Worm (Caenorhabditis elegans): ENCODE data around the gene scl-5.

The scl-5 gene

ce11 chrIV:13082836-13083763, 19.3 kb downstream of the scl-5 start:
- TF ChIP-seq ztf-23 (GFP tag; IDR thresholded peaks at IDR 0.05), result no peak
- TF ChIP-seq flt-1 (GFP tag; IDR thresholded peaks at IDR 0.05), result no peak
- TF ChIP-seq med-1 (GFP tag; optimal IDR thresholded peaks at IDR 0.05; ENCODE audit: insufficient read depth), result no peak
- no peak for TF ChIP-seq T22C8.4 (GFP tag; IDR thresholded peaks at IDR 0.05)
- TF ChIP-seq klf-2 (GFP tag; conservative IDR thresholded peaks at IDR 0.05), result no peak
- TF ChIP-seq cog-1 (tag; optimal IDR thresholded peaks at IDR 0.05), result no peak
- TF ChIP-seq tab-1 (GFP tag; IDR thresholded peaks at IDR 0.05), result no peak
- TF ChIP-seq ztf-29 (GFP tag; IDR thresholded peaks at IDR 0.05), result no peak
- TF ChIP-seq ref-1 (GFP tag; conservative IDR thresholded peaks at IDR 0.05), result no peak

DNA sequence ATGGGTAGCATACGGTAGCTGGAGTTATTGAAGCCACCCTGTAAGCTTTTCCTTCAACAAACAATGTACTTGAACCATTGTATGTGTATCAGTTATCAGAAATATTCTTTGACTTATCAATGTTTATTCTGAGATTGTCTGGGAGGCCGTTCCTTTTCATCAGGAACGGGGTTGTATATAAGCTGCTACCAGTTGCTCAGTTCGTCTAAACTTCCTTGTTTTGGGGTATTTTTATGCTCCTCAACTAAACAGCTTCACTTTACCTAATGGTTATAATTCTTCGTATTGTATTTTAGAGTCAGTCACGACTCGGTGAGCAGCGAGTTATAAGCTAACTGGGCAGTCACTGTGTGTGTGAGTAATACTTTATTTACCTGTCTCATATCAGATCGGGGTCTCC, 21.9 kb downstream of the scl-5 start:
- no peak for TF ChIP-seq ztf-29 (GFP tag; IDR thresholded peaks at IDR 0.05)
- TF ChIP-seq ref-1 (GFP tag; conservative IDR thresholded peaks at IDR 0.05), result no peak
- TF ChIP-seq med-1 (GFP tag; optimal IDR thresholded peaks at IDR 0.05; ENCODE audit: insufficient read depth), result no peak
- TF ChIP-seq T22C8.4 (GFP tag; IDR thresholded peaks at IDR 0.05), result no peak
- no peak for TF ChIP-seq ztf-23 (GFP tag; IDR thresholded peaks at IDR 0.05)
- TF ChIP-seq tab-1 (GFP tag; IDR thresholded peaks at IDR 0.05), result no peak
- TF ChIP-seq klf-2 (GFP tag; conservative IDR thresholded peaks at IDR 0.05), result no peak
- TF ChIP-seq cog-1 (tag; optimal IDR thresholded peaks at IDR 0.05), result no peak
- no peak for TF ChIP-seq flt-1 (GFP tag; IDR thresholded peaks at IDR 0.05)

- no peak for TF ChIP-seq ref-1 (GFP tag; conservative IDR thresholded peaks at IDR 0.05)
- no peak for TF ChIP-seq cog-1 (tag; optimal IDR thresholded peaks at IDR 0.05)
- TF ChIP-seq T22C8.4 (GFP tag; IDR thresholded peaks at IDR 0.05), result no peak
- no peak for TF ChIP-seq tab-1 (GFP tag; IDR thresholded peaks at IDR 0.05)
- TF ChIP-seq ztf-29 (GFP tag; IDR thresholded peaks at IDR 0.05), result no peak
- no peak for TF ChIP-seq klf-2 (GFP tag; conservative IDR thresholded peaks at IDR 0.05)
- no peak for TF ChIP-seq ztf-23 (GFP tag; IDR thresholded peaks at IDR 0.05)
These were observed 22.9 kb downstream of the scl-5 start, which contains the start of gene spin-2 for ce11 chrIV:13086705-13087104. spin-2 (plus strand) TSS chrIV:13087005.

ce11 chrIV:13089671-13090242, 25.9 kb downstream of the scl-5 start:
- TF ChIP-seq ztf-29 (GFP tag; IDR thresholded peaks at IDR 0.05), result no peak
- 0 out of 2 replicates have a peak, but pooled peaks have one; percentile 47 for TF ChIP-seq tab-1 (GFP tag; IDR thresholded peaks at IDR 0.05)

DNA sequence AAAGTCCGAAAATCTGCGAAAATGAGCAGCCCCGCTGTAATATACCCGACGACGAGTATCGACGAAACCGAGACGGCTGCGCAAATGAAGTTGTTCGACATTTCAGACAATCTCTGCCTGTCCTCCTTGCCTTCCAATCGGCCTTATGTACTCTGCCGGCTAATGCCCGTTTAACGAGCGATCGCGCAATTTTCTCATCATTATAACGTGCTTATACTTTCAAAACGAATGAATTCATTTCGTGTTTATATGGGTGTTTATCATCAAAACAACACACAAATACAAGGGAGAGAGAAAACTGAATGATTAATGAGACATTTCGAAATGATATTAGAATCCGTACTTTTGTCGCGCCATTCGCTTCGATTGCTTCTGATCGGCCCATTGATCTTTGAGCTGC, 27.2 kb downstream of the scl-5 start, which contains the start of gene col-132:
col-132 (minus strand) TSS at position 101 of the 400 bp plus-strand sequence.
- TF ChIP-seq cog-1 (tag; optimal IDR thresholded peaks at IDR 0.05), result no peak
- TF ChIP-seq ztf-29 (GFP tag; IDR thresholded peaks at IDR 0.05), result no peak
- TF ChIP-seq tab-1 (GFP tag; IDR thresholded peaks at IDR 0.05), result no peak
- no peak for TF ChIP-seq flt-1 (GFP tag; IDR thresholded peaks at IDR 0.05)
- no peak for TF ChIP-seq T22C8.4 (GFP tag; IDR thresholded peaks at IDR 0.05)
- no peak for TF ChIP-seq ztf-23 (GFP tag; IDR thresholded peaks at IDR 0.05)

DNA sequence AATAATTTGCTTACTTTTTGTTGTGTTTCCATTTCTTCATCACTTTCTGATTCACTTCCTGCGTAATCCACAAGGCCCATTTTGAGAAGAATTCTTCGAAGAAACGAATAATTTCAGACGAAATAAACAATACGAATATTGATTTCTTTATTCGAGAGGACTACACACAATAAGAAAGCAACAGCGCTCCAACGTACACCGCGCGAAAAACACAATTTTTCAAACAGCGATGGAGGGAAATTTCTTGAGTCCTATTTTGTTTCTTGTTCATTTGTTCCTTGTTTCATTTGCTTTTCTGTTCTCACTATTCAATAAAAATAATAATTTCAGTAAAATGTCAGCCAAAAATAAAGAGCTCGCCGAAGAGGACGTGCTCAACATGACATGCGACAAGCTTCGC, 29.9 kb downstream of the scl-5 start, which contains the start of the genes prcc-1 and C39E9.12:
prcc-1 (minus strand) TSS at position 119 of the 400 bp plus-strand sequence.
C39E9.12 (plus strand) TSS at position 331 of the 400 bp plus-strand sequence.
- TF ChIP-seq klf-2 (GFP tag; conservative IDR thresholded peaks at IDR 0.05) (no peak), tab-1 (GFP tag; IDR thresholded peaks at IDR 0.05) (no peak), T22C8.4 (GFP tag; IDR thresholded peaks at IDR 0.05) (peak; percentile 75)

DNA sequence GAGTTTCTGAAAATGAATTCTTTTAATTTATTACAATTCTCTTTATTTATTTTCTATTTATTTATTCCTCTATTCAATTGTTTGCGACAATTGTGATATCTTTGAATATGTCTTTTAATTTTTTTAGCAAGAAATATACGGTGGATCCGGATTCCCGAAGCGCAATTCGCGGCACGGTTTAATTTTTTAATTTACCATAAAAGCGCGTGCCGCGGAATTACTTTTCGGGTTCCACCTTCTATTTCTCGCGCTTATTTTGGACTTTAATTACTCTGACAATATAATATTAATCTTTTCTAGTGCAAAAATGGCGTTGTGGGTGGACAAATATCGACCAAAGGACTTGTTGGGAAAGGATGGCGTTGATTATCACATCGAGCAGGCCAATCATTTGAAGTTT, 31.6 kb downstream of the scl-5 start, which contains the start of gene rfc-3:
rfc-3 (plus strand) TSS at position 301 of the 400 bp plus-strand sequence.
- no peak for TF ChIP-seq med-1 (GFP tag; optimal IDR thresholded peaks at IDR 0.05; ENCODE audit: insufficient read depth)
- no peak for TF ChIP-seq ref-1 (GFP tag; conservative IDR thresholded peaks at IDR 0.05)
- no peak for TF ChIP-seq tab-1 (GFP tag; IDR thresholded peaks at IDR 0.05)
- TF ChIP-seq cog-1 (tag; optimal IDR thresholded peaks at IDR 0.05), result no peak
- TF ChIP-seq T22C8.4 (GFP tag; IDR thresholded peaks at IDR 0.05), result no peak
- TF ChIP-seq flt-1 (GFP tag; IDR thresholded peaks at IDR 0.05), result no peak
- no peak for TF ChIP-seq klf-2 (GFP tag; conservative IDR thresholded peaks at IDR 0.05)
- no peak for TF ChIP-seq ztf-23 (GFP tag; IDR thresholded peaks at IDR 0.05)
- TF ChIP-seq ztf-29 (GFP tag; IDR thresholded peaks at IDR 0.05), result no peak

DNA sequence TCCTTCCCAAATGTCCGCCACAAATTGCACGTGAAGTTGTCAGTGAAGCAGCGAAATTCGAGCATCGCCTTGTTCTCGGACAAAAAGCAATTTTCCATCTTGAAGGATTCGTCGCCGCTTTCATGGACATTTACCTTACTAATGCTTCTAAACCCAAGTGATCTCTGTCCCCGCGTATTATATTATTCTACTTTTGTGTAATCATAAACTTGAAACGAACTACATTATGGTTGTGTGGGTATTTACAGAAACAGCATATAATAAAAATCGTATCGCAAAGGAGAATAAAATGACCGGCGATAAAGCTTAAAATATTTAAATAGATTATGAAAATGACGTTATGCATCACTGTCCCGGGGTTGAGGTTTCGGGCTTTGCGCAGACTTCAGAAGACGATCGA, 33.0 kb downstream of the scl-5 start:
- no peak for TF ChIP-seq cog-1 (tag; optimal IDR thresholded peaks at IDR 0.05)
- TF ChIP-seq T22C8.4 (GFP tag; IDR thresholded peaks at IDR 0.05), result no peak
- no peak for TF ChIP-seq ztf-23 (GFP tag; IDR thresholded peaks at IDR 0.05)
- TF ChIP-seq ztf-29 (GFP tag; IDR thresholded peaks at IDR 0.05), result no peak
- no peak for TF ChIP-seq ref-1 (GFP tag; conservative IDR thresholded peaks at IDR 0.05)
- TF ChIP-seq flt-1 (GFP tag; IDR thresholded peaks at IDR 0.05), result no peak
- no peak for TF ChIP-seq klf-2 (GFP tag; conservative IDR thresholded peaks at IDR 0.05)
- TF ChIP-seq med-1 (GFP tag; optimal IDR thresholded peaks at IDR 0.05; ENCODE audit: insufficient read depth), result no peak
- no peak for TF ChIP-seq tab-1 (GFP tag; IDR thresholded peaks at IDR 0.05)

- no peak for TF ChIP-seq ztf-29 (GFP tag; IDR thresholded peaks at IDR 0.05)
- TF ChIP-seq cog-1 (tag; optimal IDR thresholded peaks at IDR 0.05), result peak; percentile 42
These were observed 34.8 kb downstream of the scl-5 start, which contains the start of the genes dli-1, tin-9.2 and exos-4.1 for ce11 chrIV:13098652-13099051. dli-1 (minus strand) TSS chrIV:13098792. tin-9.2 (plus strand) TSS chrIV:13098995. exos-4.1 (plus strand) TSS chrIV:13098999.

DNA sequence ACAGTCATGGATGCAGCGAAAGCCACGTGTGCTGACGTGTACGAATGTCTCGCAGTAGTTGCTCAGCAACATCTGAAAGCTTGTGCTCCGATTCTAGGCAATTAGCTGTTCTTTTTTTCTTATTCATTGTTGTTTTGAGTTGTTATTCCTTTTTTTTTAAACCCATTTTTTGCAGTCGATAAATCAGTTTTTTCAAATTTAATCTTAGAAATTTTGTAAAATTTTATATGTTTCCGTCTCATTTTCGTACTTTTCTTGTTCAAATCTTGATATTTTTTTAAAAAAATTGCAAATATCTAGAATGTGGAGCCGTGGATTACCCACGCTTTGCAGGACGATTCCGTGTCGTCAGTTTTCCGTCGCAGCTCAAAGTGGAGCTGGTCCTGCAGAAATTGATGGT, 36.6 kb downstream of the scl-5 start, which contains the start of gene fask-1:
fask-1 (plus strand) TSS at position 301 of the 400 bp plus-strand sequence.
- TF ChIP-seq cog-1 (tag; optimal IDR thresholded peaks at IDR 0.05) (no peak), ztf-23 (GFP tag; IDR thresholded peaks at IDR 0.05) (no peak)
